Worm (Caenorhabditis elegans) whole organism, L4/young adult: ENCODE measurements around the gene ZK666.4.
"Not testable (repeated sequence)": the region's sequence is repeated elsewhere in the genome, so short reads cannot be mapped to it uniquely, and the experiment has no call there.

Experiments
- W03F9.2 ChIP-seq: fragments of 150-350 bp; optimal IDR thresholded peaks from 2 replicates; lab custom pipeline; 2014; ENCODE audit warnings: missing biosample characterization, missing genetic modification characterization
- dao-5 ChIP-seq: sonication (generic microtip); optimal IDR thresholded peaks from 2 replicates; lab custom pipeline; 2016; ENCODE audit warnings: missing genotype, missing genetic modification characterization, moderate library complexity, missing compliant biosample characterization
- him-1 ChIP-seq: sonication (generic microtip); optimal IDR thresholded peaks from 2 replicates; lab custom pipeline; 2016; ENCODE audit warnings: missing genotype, missing genetic modification reagents, missing genetic modification characterization, missing compliant biosample characterization

ZK666.4 gene

DNA sequence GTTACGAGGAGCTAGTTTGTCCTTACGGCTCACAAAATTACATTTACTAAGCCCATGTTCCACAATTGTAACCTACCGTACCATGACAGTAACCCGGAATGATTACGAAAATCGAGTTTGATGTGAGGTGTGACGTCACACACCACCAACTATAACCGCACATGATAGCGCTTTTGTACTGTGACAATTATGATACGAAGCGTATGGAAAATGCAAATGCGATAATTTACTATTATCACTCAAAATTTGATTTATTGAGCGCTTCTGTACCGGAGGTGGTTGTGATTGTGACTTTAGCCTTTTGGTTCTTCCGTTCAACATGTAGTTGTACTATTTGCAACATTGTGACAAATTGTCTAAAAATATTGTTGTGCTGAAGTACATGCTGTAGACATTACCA, 8.6 kb downstream of the ZK666.4 start:
- TF ChIP-seq dao-5 (tag; lab: Kevin White, UChicago) = no peak
- TF ChIP-seq him-1 (tag; lab: Kevin White, UChicago) = no peak
- TF ChIP-seq W03F9.2 (tag; lab: Kevin White, UChicago) = no peak

DNA sequence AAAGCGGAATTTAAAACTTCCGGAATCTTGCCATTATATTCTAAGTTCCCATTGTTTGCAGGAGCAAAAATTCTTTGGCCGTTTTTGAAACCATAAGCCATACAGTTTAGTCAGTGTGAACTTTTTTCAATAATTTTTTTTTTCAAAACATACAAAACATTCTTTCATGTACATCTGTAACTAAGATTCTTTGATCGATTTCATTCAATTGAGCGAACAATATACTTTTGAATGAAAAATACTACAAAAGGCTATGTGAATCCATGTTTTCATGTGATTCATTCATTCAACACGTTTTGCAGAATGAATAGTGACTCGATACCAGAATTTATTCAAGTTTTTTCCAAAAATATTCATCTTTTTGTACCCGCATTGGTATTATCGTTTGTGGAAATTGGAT, 9.7 kb downstream of the ZK666.4 start, which contains the start of gene ZK666.15:
ZK666.15 (plus strand) TSS at position 301 of the 400 bp plus-strand sequence.
- no peak for TF ChIP-seq W03F9.2 (tag; lab: Kevin White, UChicago)
- TF ChIP-seq him-1 (tag; lab: Kevin White, UChicago) = no peak
- TF ChIP-seq dao-5 (tag; lab: Kevin White, UChicago) = no peak

DNA sequence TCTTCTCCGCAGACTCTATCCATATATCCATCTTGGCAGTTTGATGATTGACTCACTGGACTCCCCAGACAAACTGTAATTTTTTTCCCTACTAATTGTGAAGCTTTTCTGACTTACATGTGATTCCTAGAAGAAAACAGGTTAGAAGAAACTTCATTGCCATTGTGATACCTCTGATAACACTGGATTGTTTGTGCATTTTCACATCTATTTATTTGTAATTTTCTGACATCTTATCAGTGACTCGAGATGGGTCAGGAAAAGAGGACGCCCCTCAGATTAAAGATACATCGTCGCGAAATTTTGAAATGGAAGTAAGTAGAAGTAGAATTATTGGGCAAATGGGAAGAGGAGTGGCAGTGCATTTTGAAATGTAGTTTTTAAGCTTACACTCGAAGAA, 13.3 kb downstream of the ZK666.4 start, which contains the start of gene clec-61:
clec-61 (minus strand) TSS at position 209 of the 400 bp plus-strand sequence.
- no peak for TF ChIP-seq dao-5 (tag; lab: Kevin White, UChicago)
- no peak for TF ChIP-seq him-1 (tag; lab: Kevin White, UChicago)
- TF ChIP-seq W03F9.2 (tag; lab: Kevin White, UChicago) = no peak

DNA sequence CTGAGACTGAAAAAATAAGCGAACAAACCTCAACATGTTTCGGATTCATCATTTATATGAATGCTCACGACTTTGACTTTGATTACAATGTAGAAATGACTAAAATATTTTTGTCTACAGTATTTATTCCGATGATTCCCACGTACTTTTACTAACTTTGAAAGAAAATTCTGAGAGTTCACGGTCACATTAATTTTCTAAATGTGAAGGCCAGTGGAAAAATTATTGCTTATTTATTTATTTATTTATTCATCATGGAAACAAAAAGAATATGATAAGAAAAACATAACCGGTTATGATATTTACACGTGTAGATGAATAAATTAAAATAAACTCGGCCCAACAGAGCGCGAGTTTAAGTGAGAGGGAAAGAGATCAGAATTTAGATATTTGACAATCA, 16.0 kb downstream of the ZK666.4 start, which contains the start of gene ZK666.8:
ZK666.8 (minus strand) TSS at position 101 of the 400 bp plus-strand sequence.
- not testable (repeated sequence) for TF ChIP-seq W03F9.2, dao-5, him-1 (tag; lab: Kevin White, UChicago)

DNA sequence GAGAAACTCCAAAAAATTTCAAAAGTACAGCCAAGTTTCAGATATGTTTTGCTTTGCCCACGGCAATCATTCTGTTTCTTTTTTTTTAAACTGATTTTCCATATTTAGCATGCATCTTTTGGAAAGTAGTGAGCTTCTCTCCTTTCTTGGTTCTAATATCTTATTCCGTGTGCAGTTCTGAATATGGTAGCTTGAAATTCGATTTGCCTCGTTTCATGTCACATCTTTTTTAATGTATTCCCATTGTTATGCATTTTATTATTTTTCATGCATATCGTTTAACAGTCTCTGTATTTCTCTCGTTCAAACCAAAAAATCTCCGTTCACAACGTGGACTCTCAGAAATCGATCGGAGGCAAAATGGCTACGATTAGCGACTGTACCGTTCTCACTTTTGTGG, 17.4 kb downstream of the ZK666.4 start, which contains the start of gene ZK666.14:
ZK666.14 (plus strand) TSS at position 301 of the 400 bp plus-strand sequence.
- TF ChIP-seq him-1 (tag; lab: Kevin White, UChicago) (no peak), dao-5 (tag; lab: Kevin White, UChicago) (no peak), W03F9.2 (tag; lab: Kevin White, UChicago) (no peak)

DNA sequence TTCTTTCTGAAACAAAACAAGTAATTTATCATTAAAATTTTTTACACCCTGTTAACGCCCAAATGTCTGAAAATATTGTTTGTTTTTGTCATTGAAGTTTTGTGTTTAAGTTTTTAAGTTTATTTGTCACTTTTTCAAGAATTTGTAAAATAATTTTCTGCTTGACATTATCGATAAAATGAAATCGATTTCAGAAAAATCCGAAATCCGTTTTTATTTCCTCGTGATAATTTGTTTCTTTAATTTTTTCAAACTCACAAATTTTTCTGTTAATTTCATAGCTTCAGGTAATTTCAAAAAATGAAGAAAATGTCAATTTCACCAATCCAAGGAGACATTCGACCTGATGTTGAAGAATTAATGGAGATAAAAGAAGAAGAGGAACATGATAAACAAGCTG, 18.9 kb downstream of the ZK666.4 start, which contains the start of gene ZK666.12:
ZK666.12 (plus strand) TSS at position 301 of the 400 bp plus-strand sequence.
- TF ChIP-seq W03F9.2 (tag; lab: Kevin White, UChicago) = no peak
- TF ChIP-seq dao-5 (tag; lab: Kevin White, UChicago) = no peak

DNA sequence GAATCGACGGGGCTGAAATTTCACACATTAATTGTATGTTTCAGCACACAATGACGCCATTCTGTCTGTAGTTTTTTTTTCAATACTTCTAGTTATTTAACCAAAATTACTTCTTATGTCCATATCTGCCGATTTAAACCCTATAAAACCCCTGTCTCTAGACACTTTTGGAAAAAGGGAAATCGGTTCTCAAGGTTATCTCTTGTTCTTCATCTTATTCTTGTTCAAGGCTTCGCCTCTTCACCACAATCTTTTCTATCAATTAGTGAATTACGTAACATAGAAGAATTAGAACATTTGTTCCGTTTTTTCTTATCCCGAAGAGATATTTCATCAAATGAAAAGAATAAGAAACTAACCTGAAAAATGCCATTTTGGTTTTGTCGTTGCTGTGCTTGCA, 23.6 kb downstream of the ZK666.4 start:
- TF ChIP-seq dao-5 (tag; lab: Kevin White, UChicago) (no peak), him-1 (tag; lab: Kevin White, UChicago) (no peak), W03F9.2 (tag; lab: Kevin White, UChicago) (no peak)

DNA sequence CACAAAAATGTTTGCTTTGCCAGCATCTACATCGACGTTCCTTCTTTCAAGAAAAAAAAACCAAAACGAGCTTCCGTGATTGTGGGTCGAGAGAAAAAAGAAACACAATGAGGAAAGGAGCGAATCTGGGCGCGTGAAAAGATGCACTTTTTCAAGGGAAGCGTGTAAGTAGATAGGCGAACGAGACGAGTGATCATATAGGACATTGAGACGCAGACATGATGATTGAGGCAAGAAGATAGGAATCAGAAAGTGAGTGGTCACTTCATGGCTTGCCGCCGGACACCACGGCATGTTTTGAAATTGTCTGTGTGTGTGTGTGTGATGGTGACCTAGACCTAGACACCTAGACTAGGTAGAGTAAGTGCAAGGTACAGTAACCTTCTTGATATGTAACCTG, 24.5 kb downstream of the ZK666.4 start:
- TF ChIP-seq him-1 (tag; lab: Kevin White, UChicago) (no peak), dao-5 (tag; lab: Kevin White, UChicago) (no peak), W03F9.2 (tag; lab: Kevin White, UChicago) (no peak)

DNA sequence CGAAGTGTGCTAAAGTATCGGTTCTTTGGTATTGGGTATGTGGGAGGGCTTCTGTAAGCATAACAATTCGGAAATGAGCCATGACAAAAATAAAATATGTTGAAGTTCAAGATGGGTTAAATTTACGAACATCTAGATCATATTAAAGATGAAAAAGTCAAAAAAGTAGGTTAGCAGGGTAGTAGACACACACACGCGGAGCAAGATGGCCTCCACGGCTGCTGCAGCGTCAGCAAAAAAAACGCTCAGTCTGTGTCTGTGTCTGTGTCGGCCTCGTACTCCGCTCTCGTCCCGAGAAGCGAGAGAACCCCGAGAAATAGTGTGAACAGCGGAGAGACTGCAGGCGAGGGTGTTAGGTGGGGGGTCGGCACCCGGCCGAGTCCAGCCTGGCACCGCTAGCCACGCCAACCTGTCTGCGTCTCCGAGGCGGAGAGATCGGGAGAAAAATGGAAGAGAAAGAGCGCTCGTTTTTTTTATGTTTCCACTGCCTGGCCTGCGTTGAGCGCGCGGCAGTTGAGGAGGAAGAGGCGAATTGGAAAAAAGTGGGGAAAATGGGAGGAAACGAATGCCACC, 25.5 kb downstream of the ZK666.4 start, which contains the start of gene myrf-1:
myrf-1 (minus strand) TSS at position 51 of the 573 bp plus-strand sequence.
- peak; percentile 52 for TF ChIP-seq W03F9.2 (tag; lab: Kevin White, UChicago)
- TF ChIP-seq dao-5 (tag; lab: Kevin White, UChicago) = peak; percentile 56
- TF ChIP-seq him-1 (tag; lab: Kevin White, UChicago) = peak; percentile 63

DNA sequence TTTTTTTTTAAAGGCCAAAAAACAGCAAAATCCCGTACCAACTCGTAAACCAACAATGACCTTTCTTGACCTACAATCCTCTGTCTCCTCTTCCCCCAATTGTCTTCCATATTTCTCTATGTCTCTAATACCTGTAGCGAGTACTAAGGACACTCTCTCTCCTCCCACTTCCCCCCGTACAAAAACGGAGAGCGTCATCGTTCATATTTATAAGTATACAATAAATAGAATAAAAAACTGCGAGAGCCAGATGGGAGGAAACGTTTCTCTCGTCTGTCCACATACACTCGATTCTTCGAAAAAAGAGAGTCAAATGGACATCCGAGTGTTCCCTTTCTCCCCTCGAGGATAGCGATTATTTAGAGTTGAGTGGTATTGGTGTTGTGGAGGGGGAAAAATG, 27.7 kb downstream of the ZK666.4 start:
- TF ChIP-seq W03F9.2 (tag; lab: Kevin White, UChicago) = no peak
- TF ChIP-seq him-1 (tag; lab: Kevin White, UChicago) = no peak
- no peak for TF ChIP-seq dao-5 (tag; lab: Kevin White, UChicago)

DNA sequence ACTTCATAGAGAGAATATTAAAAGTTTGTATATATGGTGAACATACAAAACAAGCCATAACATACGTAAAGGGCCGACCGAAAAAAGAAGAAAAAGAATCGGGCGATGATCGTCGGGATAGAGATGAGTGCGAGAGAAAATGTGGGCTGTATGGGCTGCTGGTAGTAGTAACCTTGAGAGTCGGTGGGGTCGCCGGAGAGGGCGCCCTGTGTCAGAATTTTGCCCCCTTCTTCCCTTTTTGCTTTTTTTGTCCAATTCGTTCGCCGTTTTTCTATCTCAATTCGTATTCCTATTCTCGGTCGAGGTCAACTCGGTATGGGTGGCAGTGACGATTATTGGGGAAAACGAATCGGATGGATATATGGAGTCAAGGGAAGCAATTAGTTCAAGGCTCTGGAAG, 28.9 kb downstream of the ZK666.4 start:
- no peak for TF ChIP-seq him-1 (tag; lab: Kevin White, UChicago)
- TF ChIP-seq dao-5 (tag; lab: Kevin White, UChicago) = no peak
- no peak for TF ChIP-seq W03F9.2 (tag; lab: Kevin White, UChicago)

DNA sequence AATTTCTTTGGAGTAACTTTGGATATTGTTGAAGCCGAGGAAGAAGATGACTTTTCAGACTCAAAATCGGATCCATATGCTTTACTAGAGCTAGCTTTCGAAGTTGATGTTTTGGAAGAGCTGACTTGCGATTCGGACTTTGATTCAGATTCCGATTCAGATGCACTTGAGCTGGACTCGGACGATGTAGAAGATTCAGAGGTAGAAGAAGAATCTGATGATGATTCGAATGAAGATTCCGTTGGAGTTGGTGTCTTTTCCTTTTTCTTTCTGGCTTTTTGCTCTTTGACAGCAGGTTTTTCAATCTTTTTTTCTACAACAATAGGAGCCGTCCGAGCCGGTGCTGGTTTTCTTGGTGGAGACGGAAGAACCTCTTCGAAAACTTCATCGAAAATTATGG, 30.8 kb downstream of the ZK666.4 start:
- TF ChIP-seq him-1 (tag; lab: Kevin White, UChicago) = no peak
- no peak for TF ChIP-seq dao-5 (tag; lab: Kevin White, UChicago)
- TF ChIP-seq W03F9.2 (tag; lab: Kevin White, UChicago) = no peak

DNA sequence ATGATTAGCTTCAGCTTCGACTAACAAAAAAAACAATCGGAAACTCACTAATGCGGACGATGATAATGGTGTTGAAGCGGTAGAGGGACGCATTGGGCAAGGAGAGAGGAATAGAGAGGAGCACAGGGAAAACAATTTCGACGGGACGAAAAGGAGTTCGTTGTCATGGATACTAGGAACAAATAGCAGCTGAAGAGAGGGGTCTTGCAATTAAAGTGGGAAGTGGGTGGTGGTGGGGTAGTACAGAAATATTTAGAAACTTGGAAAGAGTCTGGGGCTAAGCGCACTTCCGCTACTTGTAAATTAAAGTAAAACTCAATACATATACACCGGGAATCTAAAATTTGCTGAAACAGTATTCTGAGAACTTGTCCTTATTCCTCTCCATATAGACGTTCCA, 32.7 kb downstream of the ZK666.4 start, which contains the start of gene F59B10.2:
F59B10.2 (minus strand) TSS at position 101 of the 400 bp plus-strand sequence.
- no peak for TF ChIP-seq dao-5 (tag; lab: Kevin White, UChicago)
- TF ChIP-seq W03F9.2 (tag; lab: Kevin White, UChicago) = no peak
- TF ChIP-seq him-1 (tag; lab: Kevin White, UChicago) = no peak

DNA sequence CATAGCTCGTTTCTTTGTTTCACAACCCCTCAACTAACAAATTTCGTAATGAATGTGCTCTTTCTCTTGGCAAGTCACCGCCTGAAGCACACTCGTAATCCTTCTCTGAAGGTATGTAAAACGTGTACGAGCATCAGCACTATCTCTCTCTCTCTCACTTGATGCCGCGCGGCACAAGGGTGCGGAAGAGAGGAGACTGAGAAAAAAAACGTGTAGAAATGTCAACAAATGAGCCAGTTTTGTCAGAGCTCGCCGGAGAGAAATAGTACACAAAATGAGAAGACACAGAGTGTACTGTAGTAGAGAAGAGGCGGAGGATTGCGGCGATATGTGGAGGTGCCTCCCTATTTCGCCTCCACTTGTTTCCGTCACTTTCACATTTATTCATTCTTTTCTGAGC, 33.2 kb downstream of the ZK666.4 start, which contains the start of gene F59B10.3:
F59B10.3 (plus strand) TSS at position 301 of the 400 bp plus-strand sequence.
- no peak for TF ChIP-seq dao-5 (tag; lab: Kevin White, UChicago)
- no peak for TF ChIP-seq W03F9.2 (tag; lab: Kevin White, UChicago)
- TF ChIP-seq him-1 (tag; lab: Kevin White, UChicago) = no peak
